Worm (Caenorhabditis elegans): Measurements from ENCODE around the gene F15B9.10.

DNA sequence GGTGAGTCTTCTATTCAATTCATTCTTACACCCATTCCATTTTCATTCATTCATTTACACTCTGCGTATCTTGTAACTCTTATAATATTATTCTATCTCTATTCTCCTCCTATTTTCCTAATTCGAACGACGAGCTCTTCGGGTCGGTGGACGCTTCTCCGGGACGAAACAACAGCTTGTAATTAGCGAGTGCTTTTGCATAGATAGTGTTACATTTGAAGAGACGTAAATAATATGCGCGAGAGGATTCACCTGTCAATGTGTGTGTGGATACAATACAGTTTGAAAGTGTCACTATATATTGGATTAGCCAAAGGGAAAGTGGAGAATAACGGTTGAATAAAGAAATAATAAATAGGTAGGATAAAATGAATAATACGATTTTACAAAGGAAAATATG is 11.9 kb upstream of the F15B9.10 start:
- no peak for TF ChIP-seq ztf-11 (tag; optimal IDR thresholded peaks at IDR 0.05)
- TF ChIP-seq arid-1 (GFP tag; conservative IDR thresholded peaks at IDR 0.05), result no peak
- no peak for TF ChIP-seq nhr-237 (tag; optimal IDR thresholded peaks at IDR 0.05)
- TF ChIP-seq ces-1 (GFP tag; optimal IDR thresholded peaks at IDR 0.05), result no peak
- TF ChIP-seq daf-12 (tag; optimal IDR thresholded peaks at IDR 0.05), result no peak
- no peak for TF ChIP-seq dpl-1 (GFP tag; optimal IDR thresholded peaks at IDR 0.05)
- no peak for TF ChIP-seq R02D3.7 (tag; optimal IDR thresholded peaks at IDR 0.05)
- TF ChIP-seq ama-1 (optimal IDR thresholded peaks at IDR 0.05), result no peak
- no peak for TF ChIP-seq pha-4 (GFP tag; IDR thresholded peaks at IDR 0.05)
- TF ChIP-seq pha-4 (tag; optimal IDR thresholded peaks at IDR 0.05), result no peak
- no peak for TF ChIP-seq lin-39 (tag; optimal IDR thresholded peaks at IDR 0.05)
- TF ChIP-seq ceh-82 (tag; optimal IDR thresholded peaks at IDR 0.05), result no peak
- no peak for TF ChIP-seq nhr-77 (tag; optimal IDR thresholded peaks at IDR 0.05)
- no peak for TF ChIP-seq pqm-1 (tag; optimal IDR thresholded peaks at IDR 0.05)
